Worm (Caenorhabditis elegans) whole organism, L4 larva: ENCODE data around the gene atn-1.

Experiments used
- ama-1 ChIP-seq: fragments of 150-350 bp; optimal IDR thresholded peaks from 2 replicates; lab custom pipeline; 2014; ENCODE audit warnings: inconsistent platforms, mixed read lengths
- lin-1 ChIP-seq: fragments of 200-800 bp; sonication (Bioruptor generic); IDR thresholded peaks from 2 replicates; pipeline ENCODE4 v1.3.6; 2022; ENCODE audit warnings: missing genetic modification reagents, missing genetic modification characterization, missing compliant biosample characterization
- lin-15B ChIP-seq: fragments of 150-350 bp; sonication (generic microtip); optimal IDR thresholded peaks from 3 replicates; lab custom pipeline; 2014; ENCODE audit warnings: missing biosample characterization, missing genetic modification characterization
- skn-1 ChIP-seq: fragments of 150-350 bp; optimal IDR thresholded peaks from 2 replicates; lab custom pipeline; 2014; ENCODE audit warnings: missing biosample characterization, missing genetic modification characterization
- unc-39 ChIP-seq: sonication (generic microtip); optimal IDR thresholded peaks from 2 replicates; lab custom pipeline; 2017; ENCODE audit warnings: missing biosample characterization, missing genetic modification characterization

DNA sequence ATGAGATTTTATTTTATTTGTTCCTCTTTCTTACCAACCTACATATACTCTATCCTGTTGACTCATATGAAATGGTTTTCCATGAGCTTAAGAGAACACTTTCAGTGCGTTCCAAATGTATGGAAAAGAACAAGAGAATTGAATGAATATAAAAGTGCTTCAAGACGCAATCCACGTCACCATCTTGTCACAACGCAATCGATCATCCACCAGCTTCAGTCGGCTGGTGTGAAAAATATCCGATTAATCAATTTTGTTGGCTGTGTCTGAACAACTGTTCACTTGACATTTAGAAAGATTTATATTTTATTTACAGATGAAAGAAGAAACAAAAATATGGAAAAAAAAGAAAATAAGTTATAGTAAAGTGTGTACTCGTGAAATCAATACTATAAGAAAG lies 45.1 kb downstream of the atn-1 start:
- TF ChIP-seq ama-1 (lab: Kevin White, UChicago) (no peak), lin-15B (tag; lab: Kevin White, UChicago) (no peak), unc-39 (tag; lab: Kevin White, UChicago) (no peak), lin-1 (no peak), skn-1 (tag; lab: Kevin White, UChicago) (no peak)
